Worm (Caenorhabditis elegans): ENCODE data around the gene T23B12.11.

- TF ChIP-seq pha-4 (tag; optimal IDR thresholded peaks at IDR 0.05) (no peak), M03D4.4 (tag; optimal IDR thresholded peaks at IDR 0.05) (no peak), unc-62 (GFP tag; optimal IDR thresholded peaks at IDR 0.05) (no peak), blmp-1 (tag; optimal IDR thresholded peaks at IDR 0.05) (no peak), elt-1 (tag; optimal IDR thresholded peaks at IDR 0.05; ENCODE audit: borderline replicate concordance, insufficient read depth) (no peak), mab-5 (tag; optimal IDR thresholded peaks at IDR 0.05) (no peak), nhr-76 (tag; optimal IDR thresholded peaks at IDR 0.05) (no peak), sptf-1 (tag; optimal IDR thresholded peaks at IDR 0.05) (no peak), lin-13 (tag; optimal IDR thresholded peaks at IDR 0.05) (no peak), nhr-28 (tag; optimal IDR thresholded peaks at IDR 0.05) (no peak), snpc-4 (tag; optimal IDR thresholded peaks at IDR 0.05) (no peak), ztf-11 (tag; optimal IDR thresholded peaks at IDR 0.05) (no peak), unc-39 (tag; optimal IDR thresholded peaks at IDR 0.05) (no peak)
These were observed 39.2 kb downstream of the T23B12.11 start, which contains the start of gene pxn-1 for ce11 chrV:8494260-8494939.
